Fruit fly (Drosophila melanogaster) whole organism, embryonic: ENCODE data around the gene CG7646.

Experiments
- ATbp ChIP-seq: fragments of 200-800 bp; sonication (Bioruptor generic); optimal IDR thresholded peaks from 2 replicates; lab custom pipeline; 2017; ENCODE audit warnings: missing biosample characterization, mild to moderate bottlenecking, missing genetic modification characterization, missing genetic modification reagents
- BEAF-32 ChIP-seq: fragments of 200-800 bp; sonication (Bioruptor generic); optimal IDR thresholded peaks from 3 replicates; lab custom pipeline; 2017; ENCODE audit warnings: missing biosample characterization, missing genetic modification characterization, mild to moderate bottlenecking, moderate library complexity, missing genetic modification reagents
- CG10274 ChIP-seq: fragments of 200-800 bp; sonication (Bioruptor generic); optimal IDR thresholded peaks from 3 replicates; lab custom pipeline; 2017; ENCODE audit warnings: missing biosample characterization, mild to moderate bottlenecking, missing genetic modification characterization
- CG10431 ChIP-seq: fragments of 200-800 bp; sonication (Bioruptor generic); optimal IDR thresholded peaks from 3 replicates; lab custom pipeline; 2018; ENCODE audit warnings: missing biosample characterization, mild to moderate bottlenecking, missing genetic modification characterization
- CG10979 ChIP-seq: fragments of 200-800 bp; sonication (Bioruptor generic); optimal IDR thresholded peaks from 2 replicates; lab custom pipeline; 2018; ENCODE audit warnings: missing biosample characterization, mild to moderate bottlenecking, missing genetic modification characterization, moderate library complexity
- CG11093 ChIP-seq: fragments of 200-800 bp; sonication (Bioruptor generic); IDR thresholded peaks from 3 replicates; pipeline ENCODE4 v1.3.6; 2022; ENCODE audit warnings: missing biosample characterization, missing genetic modification characterization
- CG11504 ChIP-seq: fragments of 200-800 bp; sonication (Bioruptor generic); optimal IDR thresholded peaks from 3 replicates; lab custom pipeline; 2019; ENCODE audit warnings: missing biosample characterization, mild to moderate bottlenecking, missing genetic modification characterization, moderate library complexity
- CG14860 ChIP-seq: fragments of 200-800 bp; sonication (Bioruptor generic); IDR thresholded peaks from 3 replicates; pipeline ENCODE4 v1.3.6; 2022; ENCODE audit warnings: missing biosample characterization, missing genetic modification characterization; ENCODE audit not compliant: partially characterized antibody
- CG15073 ChIP-seq: fragments of 200-800 bp; sonication (Bioruptor generic); optimal IDR thresholded peaks from 2 replicates; lab custom pipeline; 2016; ENCODE audit warnings: missing biosample characterization, missing genetic modification characterization
- CG16863 ChIP-seq: fragments of 200-800 bp; sonication (Bioruptor generic); optimal IDR thresholded peaks from 3 replicates; lab custom pipeline; 2016; ENCODE audit warnings: missing biosample characterization, missing genetic modification characterization
- CG17802 ChIP-seq: fragments of 200-800 bp; sonication (Bioruptor generic); optimal IDR thresholded peaks from 2 replicates; lab custom pipeline; 2018; ENCODE audit warnings: missing biosample characterization, mild to moderate bottlenecking, missing genetic modification characterization, moderate library complexity
- CG2712 ChIP-seq: fragments of 200-800 bp; optimal IDR thresholded peaks from 3 replicates; lab custom pipeline; 2019; ENCODE audit warnings: missing biosample characterization, mild to moderate bottlenecking, missing genetic modification characterization, moderate library complexity
- CG3995 ChIP-seq: fragments of 200-800 bp; sonication (Bioruptor generic); optimal IDR thresholded peaks from 3 replicates; lab custom pipeline; 2016; ENCODE audit warnings: missing biosample characterization, missing genetic modification characterization
- CG6272 ChIP-seq: fragments of 200-800 bp; sonication (Bioruptor generic); IDR thresholded peaks from 2 replicates; pipeline ENCODE4 v1.3.6; 2022; ENCODE audit warnings: missing biosample characterization, missing genetic modification characterization
- CG7372 ChIP-seq: fragments of 200-800 bp; sonication (Bioruptor generic); IDR thresholded peaks from 2 replicates; pipeline ENCODE4 v1.3.6; 2022; ENCODE audit warnings: missing biosample characterization, missing genetic modification characterization
- CG7839 ChIP-seq: fragments of 200-800 bp; sonication (Bioruptor generic); optimal IDR thresholded peaks from 3 replicates; lab custom pipeline; 2018; ENCODE audit warnings: missing biosample characterization, mild to moderate bottlenecking, missing genetic modification characterization, moderate library complexity
- CG8359 ChIP-seq: fragments of 200-800 bp; sonication (Bioruptor generic); optimal IDR thresholded peaks from 2 replicates; lab custom pipeline; 2017; ENCODE audit warnings: missing biosample characterization, mild to moderate bottlenecking, missing genetic modification characterization, borderline replicate concordance
- CG8765 ChIP-seq: fragments of 200-800 bp; sonication (Bioruptor generic); IDR thresholded peaks from 2 replicates; pipeline ENCODE4 v1.3.6; 2022; ENCODE audit warnings: missing biosample characterization, missing genetic modification characterization
- Camta ChIP-seq: fragments of 200-800 bp; sonication (Bioruptor generic); optimal IDR thresholded peaks from 2 replicates; lab custom pipeline; 2016; ENCODE audit warnings: missing biosample characterization, missing genetic modification characterization
- Dll ChIP-seq: fragments of 200-800 bp; sonication (Bioruptor generic); IDR thresholded peaks from 4 replicates; pipeline ENCODE4 v1.3.6; 2022; ENCODE audit warnings: missing biosample characterization, missing genetic modification characterization; ENCODE audit not compliant: partially characterized antibody
- E2f2 ChIP-seq: fragments of 200-800 bp; sonication (Bioruptor generic); IDR thresholded peaks from 2 replicates; pipeline ENCODE4 v1.3.6; 2022; ENCODE audit warnings: missing biosample characterization, missing genetic modification characterization
- Eip74EF ChIP-seq, 2 experiments: fragments of 200-800 bp in 1 of 2; fragments of >200 bp in 1 of 2; sonication (Bioruptor generic) in 1 of 2; optimal IDR thresholded peaks; 2 replicates each; lab custom pipeline; 2017 to 2019; ENCODE audit warnings: missing biosample characterization in 2 of 2, missing genetic modification characterization in 2 of 2, mild to moderate bottlenecking in 1 of 2, moderate library complexity in 1 of 2
- Fer3 ChIP-seq: fragments of 200-800 bp; sonication (Bioruptor generic); optimal IDR thresholded peaks from 2 replicates; lab custom pipeline; 2018; ENCODE audit warnings: missing biosample characterization, mild to moderate bottlenecking, missing genetic modification characterization, moderate library complexity
- MBD-R2 ChIP-seq: fragments of 200-800 bp; sonication (Bioruptor generic); IDR thresholded peaks from 2 replicates; pipeline ENCODE4 v1.3.6; 2022; ENCODE audit warnings: missing biosample characterization, missing genetic modification characterization
- MTF-1 ChIP-seq: fragments of 200-800 bp; sonication (Bioruptor generic); optimal IDR thresholded peaks from 2 replicates; lab custom pipeline; 2018; ENCODE audit warnings: missing biosample characterization, mild to moderate bottlenecking, missing genetic modification characterization, borderline replicate concordance
- Meics ChIP-seq: fragments of 200-800 bp; sonication (Bioruptor generic); optimal IDR thresholded peaks from 2 replicates; lab custom pipeline; 2017; ENCODE audit warnings: missing biosample characterization, mild to moderate bottlenecking, missing genetic modification characterization
- NC2α ChIP-seq: fragments of 200-800 bp; sonication (Bioruptor generic); optimal IDR thresholded peaks from 2 replicates; lab custom pipeline; 2016; ENCODE audit warnings: missing biosample characterization, missing genetic modification characterization
- Oaz ChIP-seq: fragments of 200-800 bp; sonication (Bioruptor generic); IDR thresholded peaks from 2 replicates; pipeline ENCODE4 v1.3.6; 2022; ENCODE audit warnings: missing biosample characterization, missing genetic modification characterization
- Oli ChIP-seq: fragments of 200-800 bp; sonication (Bioruptor generic); optimal IDR thresholded peaks from 2 replicates; lab custom pipeline; 2018; ENCODE audit warnings: missing biosample characterization, mild to moderate bottlenecking, missing genetic modification characterization, moderate library complexity
- Opbp ChIP-seq: fragments of 200-800 bp; sonication (Bioruptor generic); IDR thresholded peaks from 3 replicates; pipeline ENCODE4 v1.3.6; 2022; ENCODE audit warnings: missing biosample characterization, missing genetic modification characterization; ENCODE audit not compliant: partially characterized antibody
- Sox102F ChIP-seq: fragments of 200-800 bp; sonication (Bioruptor generic); optimal IDR thresholded peaks from 2 replicates; lab custom pipeline; 2018; ENCODE audit warnings: missing biosample characterization, mild to moderate bottlenecking, missing genetic modification characterization, moderate library complexity
- Sry-β ChIP-seq: fragments of 200-800 bp; sonication (Bioruptor generic); optimal IDR thresholded peaks from 2 replicates; lab custom pipeline; 2018; ENCODE audit warnings: missing biosample characterization, mild to moderate bottlenecking, missing genetic modification characterization, moderate library complexity
- Taf1 ChIP-seq: fragments of 200-800 bp; sonication (Bioruptor generic); IDR thresholded peaks from 2 replicates; pipeline ENCODE4 v1.3.6; 2022; ENCODE audit warnings: missing biosample characterization, missing genetic modification characterization
- Vsx1 ChIP-seq: fragments of 200-800 bp; sonication (Bioruptor generic); optimal IDR thresholded peaks from 2 replicates; lab custom pipeline; 2017; ENCODE audit warnings: missing biosample characterization, mild to moderate bottlenecking, missing genetic modification characterization, missing genetic modification reagents
- ara ChIP-seq: fragments of 200-800 bp; sonication (Bioruptor generic); IDR thresholded peaks from 2 replicates; pipeline ENCODE4 v1.3.6; 2022; ENCODE audit warnings: missing biosample characterization, missing genetic modification characterization
- dan ChIP-seq: fragments of 200-800 bp; sonication (Bioruptor generic); IDR thresholded peaks from 2 replicates; pipeline ENCODE4 v1.3.6; 2022; ENCODE audit warnings: missing biosample characterization, missing genetic modification characterization
- dimm ChIP-seq: fragments of 200-800 bp; sonication (Bioruptor generic); IDR thresholded peaks from 2 replicates; pipeline ENCODE4 v1.3.6; 2022; ENCODE audit warnings: missing biosample characterization, missing genetic modification characterization
- eyg ChIP-seq: fragments of 200-800 bp; sonication (Bioruptor generic); optimal IDR thresholded peaks from 3 replicates; lab custom pipeline; 2016; ENCODE audit warnings: missing biosample characterization, missing genetic modification characterization
- fd96Cb ChIP-seq: fragments of 200-800 bp; sonication (Bioruptor generic); optimal IDR thresholded peaks from 2 replicates; lab custom pipeline; 2018; ENCODE audit warnings: missing biosample characterization, mild to moderate bottlenecking, missing genetic modification characterization, moderate library complexity
- ftz-f1 ChIP-seq: fragments of 200-800 bp; sonication (Bioruptor generic); optimal IDR thresholded peaks from 2 replicates; lab custom pipeline; 2016; ENCODE audit warnings: missing biosample characterization, missing genetic modification characterization
- gsb ChIP-seq: fragments of 200-800 bp; sonication (Bioruptor generic); IDR thresholded peaks from 2 replicates; pipeline ENCODE4 v1.3.6; 2022; ENCODE audit warnings: missing biosample characterization, missing genetic modification characterization
- hb ChIP-seq: fragments of 200-800 bp; sonication (Bioruptor generic); IDR thresholded peaks from 3 replicates; pipeline ENCODE4 v1.3.6; 2022; ENCODE audit warnings: missing biosample characterization, missing genetic modification characterization; ENCODE audit not compliant: partially characterized antibody
- hbn ChIP-seq: fragments of 200-800 bp; sonication (Bioruptor generic); IDR thresholded peaks from 2 replicates; pipeline ENCODE4 v1.3.6; 2022; ENCODE audit warnings: missing biosample characterization, missing genetic modification characterization; ENCODE audit not compliant: partially characterized antibody
- jigr1 ChIP-seq: fragments of 200-800 bp; sonication (Bioruptor generic); IDR thresholded peaks from 3 replicates; pipeline ENCODE4 v1.3.6; 2022; ENCODE audit warnings: missing biosample characterization, missing genetic modification characterization
- peb ChIP-seq: fragments of 200-800 bp; sonication (Bioruptor generic); IDR thresholded peaks from 2 replicates; pipeline ENCODE4 v1.3.6; 2022; ENCODE audit warnings: missing biosample characterization, missing genetic modification characterization
- sd ChIP-seq: fragments of 200-800 bp; sonication (Bioruptor generic); optimal IDR thresholded peaks from 3 replicates; lab custom pipeline; 2018; ENCODE audit warnings: missing biosample characterization, mild to moderate bottlenecking, missing genetic modification characterization, moderate library complexity
- sens-2 ChIP-seq: fragments of 200-800 bp; sonication (Bioruptor generic); IDR thresholded peaks from 2 replicates; pipeline ENCODE4 v1.3.6; 2022; ENCODE audit warnings: missing biosample characterization, missing genetic modification characterization
- ssp ChIP-seq: fragments of 200-800 bp; sonication (Bioruptor generic); IDR thresholded peaks from 2 replicates; pipeline ENCODE4 v1.3.6; 2022; ENCODE audit warnings: missing biosample characterization, missing genetic modification characterization
- stc ChIP-seq: fragments of 200-800 bp; sonication (Bioruptor generic); IDR thresholded peaks from 2 replicates; pipeline ENCODE4 v1.3.6; 2022; ENCODE audit warnings: missing biosample characterization, missing genetic modification characterization
- stwl ChIP-seq: fragments of 200-800 bp; sonication (Bioruptor generic); optimal IDR thresholded peaks from 3 replicates; lab custom pipeline; 2018; ENCODE audit warnings: missing biosample characterization, mild to moderate bottlenecking, missing genetic modification characterization, moderate library complexity

Gene CG7646

DNA sequence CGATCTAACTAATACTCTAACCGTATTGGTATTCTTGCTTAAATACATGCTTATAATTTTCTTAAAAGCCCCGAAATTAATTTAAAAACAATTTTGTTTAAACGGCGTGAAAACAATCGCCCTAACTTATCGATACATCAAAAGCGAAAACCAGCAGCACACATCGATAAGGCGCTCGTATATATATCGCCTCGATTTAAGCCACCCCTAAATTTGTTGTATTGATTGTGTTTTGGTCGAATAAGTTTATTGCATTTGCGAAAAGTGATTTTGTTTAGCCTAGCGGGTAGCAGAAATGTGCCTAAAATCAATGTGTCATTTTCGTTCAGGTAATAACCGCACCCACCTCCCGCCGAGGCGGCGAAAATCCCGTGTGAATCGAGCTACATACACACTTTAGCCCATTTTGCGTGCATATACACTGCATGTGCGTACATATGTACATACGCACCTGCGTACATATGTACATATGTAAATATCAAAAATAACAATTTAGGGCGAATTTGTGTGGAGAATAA is at the start of gene CG7646, which contains the start of gene Nca (continued):
- TF ChIP-seq CG2712 (peak; percentile 17), CG10274 (GFP tag; lab: Kevin White, UChicago) (no peak), NC2α (GFP tag; lab: Kevin White, UChicago) (no peak), Eip74EF (GFP tag; optimal IDR thresholded peaks at IDR 0.05; lab: Kevin White, UChicago) (no peak), Sox102F (no peak), MBD-R2 (GFP tag; lab: Robert Waterston, UW) (peak; percentile 60), hbn (peak; percentile 85), Vsx1 (no peak), hb (GFP tag; lab: Robert Waterston, UW) (peak; percentile 90), Camta (GFP tag; lab: Kevin White, UChicago) (no peak), dimm (GFP tag; lab: Robert Waterston, UW) (no peak), CG6272 (GFP tag; lab: Robert Waterston, UW) (no peak), peb (no peak), sd (tag; lab: Kevin White, UChicago) (no peak), Fer3 (no peak), CG15073 (no peak), stwl (tag; lab: Kevin White, UChicago) (peak; percentile 76), Meics (GFP tag; lab: Kevin White, UChicago) (no peak), CG11504 (tag; lab: Kevin White, UChicago) (no peak), dan (GFP tag; lab: Robert Waterston, UW) (no peak), CG8765 (GFP tag; lab: Robert Waterston, UW) (no peak), MTF-1 (peak; percentile 2), CG11093 (GFP tag; lab: Robert Waterston, UW) (no peak; the same call in 2 of the 3 replicates), Oaz (GFP tag; lab: Robert Waterston, UW) (no peak), CG3995 (GFP tag; lab: Kevin White, UChicago) (peak; percentile 82), ATbp (GFP tag; lab: Kevin White, UChicago) (peak; percentile 27), E2f2 (peak; percentile 73), fd96Cb (tag; lab: Kevin White, UChicago) (no peak), CG7372 (GFP tag; lab: Robert Waterston, UW) (no peak), Dll (peak; percentile 92), CG16863 (GFP tag; lab: Kevin White, UChicago) (no peak), CG14860 (GFP tag; lab: Robert Waterston, UW) (peak; percentile 88), CG17802 (tag; lab: Kevin White, UChicago) (no peak), ssp (GFP tag; lab: Robert Waterston, UW) (no peak), Opbp (peak; percentile 94), ftz-f1 (GFP tag; lab: Kevin White, UChicago) (no peak), sens-2 (GFP tag; lab: Robert Waterston, UW) (no peak), CG7839 (tag; lab: Kevin White, UChicago) (no peak), Oli (tag; lab: Kevin White, UChicago) (no peak), CG10979 (tag; lab: Kevin White, UChicago) (no peak), CG8359 (GFP tag; lab: Kevin White, UChicago) (no peak), jigr1 (GFP tag; lab: Robert Waterston, UW) (no peak), Sry-β (GFP tag; lab: Kevin White, UChicago) (no peak), eyg (GFP tag; lab: Kevin White, UChicago) (no peak), ara (GFP tag; lab: Robert Waterston, UW) (no peak), stc (no peak; the same call in 1 of the 2 replicates), gsb (GFP tag; lab: Robert Waterston, UW) (no peak), Taf1 (GFP tag; lab: Robert Waterston, UW) (no peak), CG10431 (GFP tag; lab: Kevin White, UChicago) (no peak), BEAF-32 (GFP tag; lab: Kevin White, UChicago) (peak; percentile 90)
